Worm (Caenorhabditis elegans) whole organism, late embryonic: ENCODE measurements around the gene clec-48.

Experiments used
- Y22D7AL.16 ChIP-seq: sonication (generic microtip); optimal IDR thresholded peaks from 2 replicates; lab custom pipeline; 2016; ENCODE audit warnings: missing genetic modification characterization, missing compliant biosample characterization
- ama-1 ChIP-seq: fragments of 150-350 bp; optimal IDR thresholded peaks from 2 replicates; lab custom pipeline; 2014
- elt-2 ChIP-seq: sonication (generic microtip); optimal IDR thresholded peaks from 2 replicates; lab custom pipeline; 2016; ENCODE audit warnings: missing genetic modification reagents, missing genetic modification characterization, missing compliant biosample characterization
- fkh-10 ChIP-seq: fragments of 150-350 bp; optimal IDR thresholded peaks from 2 replicates; lab custom pipeline; 2014; ENCODE audit warnings: missing biosample characterization, missing genetic modification reagents, missing genetic modification characterization
- hlh-15 ChIP-seq: sonication (generic microtip); optimal IDR thresholded peaks from 2 replicates; lab custom pipeline; 2016; ENCODE audit warnings: missing genetic modification characterization, missing compliant biosample characterization
- pat-9 ChIP-seq: fragments of 200-800 bp; sonication (Bioruptor generic); optimal IDR thresholded peaks from 2 replicates; lab custom pipeline; 2018; ENCODE audit warnings: mild to moderate bottlenecking, missing genetic modification characterization, moderate library complexity, missing compliant biosample characterization
- pqm-1 ChIP-seq: sonication (generic microtip); optimal IDR thresholded peaks from 2 replicates; lab custom pipeline; 2016; ENCODE audit warnings: missing genetic modification characterization, missing compliant biosample characterization
- sdc-2 ChIP-seq: sonication (generic microtip); optimal IDR thresholded peaks from 2 replicates; lab custom pipeline; 2016; ENCODE audit warnings: missing genotype, missing genetic modification characterization, missing compliant biosample characterization
- unc-55 ChIP-seq: sonication (generic microtip); optimal IDR thresholded peaks from 2 replicates; lab custom pipeline; 2017; ENCODE audit warnings: missing biosample characterization, missing genetic modification reagents, missing genetic modification characterization

- no peak for TF ChIP-seq pat-9 (tag; lab: Kevin White, UChicago)
- TF ChIP-seq fkh-10 (GFP tag; lab: Kevin White, UChicago) = no peak
- TF ChIP-seq ama-1 (lab: Kevin White, UChicago) = no peak
- no peak for TF ChIP-seq sdc-2 (tag; lab: Kevin White, UChicago)
- no peak for TF ChIP-seq hlh-15 (tag; lab: Kevin White, UChicago)
- no peak for TF ChIP-seq unc-55 (GFP tag; lab: Kevin White, UChicago)
- no peak for TF ChIP-seq pqm-1 (tag; lab: Kevin White, UChicago)
- no peak for TF ChIP-seq Y22D7AL.16 (tag; lab: Kevin White, UChicago)
- TF ChIP-seq elt-2 (tag; lab: Kevin White, UChicago) = no peak
These were observed 13.4 kb upstream of the clec-48 start for ce11 chrV:18144442-18144841.
